Worm (Caenorhabditis elegans) whole organism, L1 larva: ENCODE results near the gene ZK892.3.

Source experiments
- C04F5.9 ChIP-seq: sonication (generic microtip); optimal IDR thresholded peaks from 2 replicates; lab custom pipeline; 2016; ENCODE audit warnings: missing genetic modification characterization, missing compliant biosample characterization
- C16A3.4 ChIP-seq: fragments of 150-350 bp; optimal IDR thresholded peaks from 2 replicates; lab custom pipeline; 2014; ENCODE audit warnings: missing biosample characterization, missing genetic modification characterization
- Y116A8C.19 ChIP-seq: sonication (generic microtip); optimal IDR thresholded peaks from 2 replicates; lab custom pipeline; 2016; ENCODE audit warnings: missing compliant biosample characterization, missing genetic modification characterization, borderline replicate concordance
- ama-1 ChIP-seq: fragments of 150-350 bp; optimal IDR thresholded peaks from 2 replicates; lab custom pipeline; 2014
- blmp-1 ChIP-seq: fragments of 150-350 bp; optimal IDR thresholded peaks from 2 replicates; lab custom pipeline; 2014; ENCODE audit warnings: missing biosample characterization, missing genetic modification characterization
- ceh-88 ChIP-seq: fragments of 200-800 bp; sonication (Bioruptor generic); IDR thresholded peaks from 2 replicates; pipeline ENCODE4 v1.3.6; 2022; ENCODE audit warnings: missing genetic modification characterization, missing compliant biosample characterization
- ceh-90 ChIP-seq: sonication (generic microtip); optimal IDR thresholded peaks from 2 replicates; lab custom pipeline; 2016; ENCODE audit warnings: missing genetic modification characterization, missing compliant biosample characterization
- ces-1 ChIP-seq: fragments of 150-350 bp; optimal IDR thresholded peaks from 2 replicates; lab custom pipeline; 2014; ENCODE audit warnings: missing biosample characterization, missing genetic modification reagents, missing genetic modification characterization
- dpl-1 ChIP-seq, 3 experiments: fragments of 150-350 bp in 2 of 3; sonication (generic microtip) in 1 of 3; optimal IDR thresholded peaks; 2 replicates each; lab custom pipeline; 2014 to 2017; ENCODE audit warnings: missing biosample characterization in 3 of 3, missing genetic modification characterization in 3 of 3, missing genetic modification reagents in 3 of 3
- egl-27 ChIP-seq, 2 experiments: fragments of 150-350 bp in 1 of 2; sonication (generic microtip); optimal IDR thresholded peaks; 3 replicates each; lab custom pipeline; 2017 to 2018; ENCODE audit warnings: missing biosample characterization in 2 of 2, missing genetic modification characterization in 2 of 2, missing genetic modification reagents in 2 of 2
- elt-3 ChIP-seq, 6 experiments: fragments of 150-350 bp in 1 of 6; sonication (generic microtip); optimal IDR thresholded peaks; 2 replicates each; lab custom pipeline; 2017 to 2018; ENCODE audit warnings: missing biosample characterization in 6 of 6, missing genetic modification characterization in 6 of 6, inconsistent platforms in 1 of 6
- fkh-8 ChIP-seq: sonication (generic microtip); optimal IDR thresholded peaks from 2 replicates; lab custom pipeline; 2016; ENCODE audit warnings: mild to moderate bottlenecking, missing genetic modification characterization, missing compliant biosample characterization
- hlh-4 ChIP-seq: sonication (generic microtip); optimal IDR thresholded peaks from 2 replicates; lab custom pipeline; 2016; ENCODE audit warnings: mild to moderate bottlenecking, missing genetic modification characterization, missing compliant biosample characterization
- hpl-2 ChIP-seq: fragments of 150-350 bp; optimal IDR thresholded peaks from 2 replicates; lab custom pipeline; 2014; ENCODE audit warnings: missing biosample characterization, missing genetic modification reagents, missing genetic modification characterization
- irx-1 ChIP-seq: sonication (generic microtip); optimal IDR thresholded peaks from 2 replicates; lab custom pipeline; 2016; ENCODE audit warnings: missing genetic modification characterization, missing compliant biosample characterization
- jun-1 ChIP-seq: fragments of 150-350 bp; optimal IDR thresholded peaks from 2 replicates; lab custom pipeline; 2014; ENCODE audit warnings: missing biosample characterization, missing genetic modification reagents, missing genetic modification characterization
- lin-14 ChIP-seq: fragments of 200-800 bp; sonication (Bioruptor generic); optimal IDR thresholded peaks from 2 replicates; lab custom pipeline; 2018; ENCODE audit warnings: mild to moderate bottlenecking, missing genetic modification characterization, moderate library complexity, missing compliant biosample characterization
- lir-3 ChIP-seq: sonication (generic microtip); optimal IDR thresholded peaks from 2 replicates; lab custom pipeline; 2016; ENCODE audit warnings: mild to moderate bottlenecking, missing genetic modification characterization, moderate library complexity, missing compliant biosample characterization; ENCODE audit not compliant: poor library complexity
- lsy-2 ChIP-seq, 2 experiments: fragments of 150-350 bp; optimal IDR thresholded peaks; 2 replicates each; lab custom pipeline; 2014; ENCODE audit warnings: missing biosample characterization in 2 of 2, missing genetic modification characterization in 2 of 2
- mdl-1 ChIP-seq, 2 experiments: fragments of 150-350 bp; optimal IDR thresholded peaks; 2 replicates each; lab custom pipeline; 2014 to 2017; ENCODE audit warnings: missing biosample characterization in 2 of 2, missing genetic modification characterization in 2 of 2, inconsistent platforms in 1 of 2
- mef-2 ChIP-seq: fragments of 150-350 bp; optimal IDR thresholded peaks from 2 replicates; lab custom pipeline; 2014; ENCODE audit warnings: missing biosample characterization, missing genetic modification characterization
- mep-1 ChIP-seq: fragments of 150-350 bp; optimal IDR thresholded peaks from 2 replicates; lab custom pipeline; 2014; ENCODE audit warnings: missing biosample characterization, missing genetic modification characterization
- nhr-11 ChIP-seq: fragments of 150-350 bp; optimal IDR thresholded peaks from 2 replicates; lab custom pipeline; 2014; ENCODE audit warnings: missing biosample characterization, missing genetic modification characterization
- nhr-12 ChIP-seq: sonication (generic microtip); optimal IDR thresholded peaks from 2 replicates; lab custom pipeline; 2017; ENCODE audit warnings: missing biosample characterization, missing genetic modification characterization
- nhr-19 ChIP-seq: fragments of 200-800 bp; sonication (Bioruptor generic); conservative IDR thresholded peaks from 2 replicates; pipeline ENCODE4 v1.3.6; 2022; ENCODE audit warnings: missing genetic modification characterization, missing compliant biosample characterization
- nhr-237 ChIP-seq: fragments of 150-350 bp; optimal IDR thresholded peaks from 2 replicates; lab custom pipeline; 2014; ENCODE audit warnings: missing biosample characterization, missing genetic modification characterization
- nhr-47 ChIP-seq: sonication (generic microtip); optimal IDR thresholded peaks from 2 replicates; lab custom pipeline; 2016; ENCODE audit warnings: mild to moderate bottlenecking, missing genetic modification characterization, moderate library complexity, missing compliant biosample characterization
- nhr-90 ChIP-seq: sonication (generic microtip); optimal IDR thresholded peaks from 2 replicates; lab custom pipeline; 2016; ENCODE audit warnings: mild to moderate bottlenecking, missing genetic modification characterization, missing compliant biosample characterization; ENCODE audit not compliant: poor library complexity
- pqm-1 ChIP-seq: sonication (generic microtip); optimal IDR thresholded peaks from 3 replicates; lab custom pipeline; 2017; ENCODE audit warnings: missing biosample characterization, missing genetic modification characterization
- rnt-1 ChIP-seq: sonication (generic microtip); optimal IDR thresholded peaks from 2 replicates; lab custom pipeline; 2016; ENCODE audit warnings: mild to moderate bottlenecking, missing genetic modification characterization, moderate library complexity, missing compliant biosample characterization
- snpc-4 ChIP-seq: fragments of 150-350 bp; optimal IDR thresholded peaks from 2 replicates; lab custom pipeline; 2014; ENCODE audit warnings: missing biosample characterization, missing genetic modification characterization
- sox-4 ChIP-seq: sonication (generic microtip); optimal IDR thresholded peaks from 2 replicates; lab custom pipeline; 2016; ENCODE audit warnings: missing genetic modification characterization, missing compliant biosample characterization
- swsn-7 ChIP-seq: sonication (generic microtip); optimal IDR thresholded peaks from 2 replicates; lab custom pipeline; 2016; ENCODE audit warnings: missing genetic modification characterization, missing compliant biosample characterization
- tbx-2 ChIP-seq: sonication (generic microtip); optimal IDR thresholded peaks from 2 replicates; lab custom pipeline; 2016; ENCODE audit warnings: missing genetic modification characterization, missing compliant biosample characterization
- tlp-1 ChIP-seq: fragments of 150-350 bp; optimal IDR thresholded peaks from 2 replicates; lab custom pipeline; 2014; ENCODE audit warnings: missing biosample characterization, missing genetic modification characterization
- unc-130 ChIP-seq: fragments of 150-350 bp; optimal IDR thresholded peaks from 2 replicates; lab custom pipeline; 2017; ENCODE audit warnings: missing biosample characterization, missing genetic modification characterization, inconsistent platforms
- unc-30 ChIP-seq: sonication (generic microtip); optimal IDR thresholded peaks from 2 replicates; lab custom pipeline; 2017; ENCODE audit warnings: missing biosample characterization, missing genetic modification characterization
- unc-62 ChIP-seq: fragments of 150-350 bp; optimal IDR thresholded peaks from 2 replicates; lab custom pipeline; 2014; ENCODE audit warnings: missing biosample characterization, missing genetic modification reagents, missing genetic modification characterization
- unc-86 ChIP-seq: sonication (generic microtip); optimal IDR thresholded peaks from 2 replicates; lab custom pipeline; 2016; ENCODE audit warnings: missing genetic modification characterization, missing compliant biosample characterization
- zip-4 ChIP-seq: fragments of 200-800 bp; sonication (Bioruptor generic); optimal IDR thresholded peaks from 2 replicates; lab custom pipeline; 2018; ENCODE audit warnings: mild to moderate bottlenecking, missing genetic modification characterization, moderate library complexity, missing compliant biosample characterization
- ztf-4 ChIP-seq: fragments of 150-350 bp; optimal IDR thresholded peaks from 2 replicates; lab custom pipeline; 2014; ENCODE audit warnings: missing biosample characterization, missing genetic modification characterization

The ZK892.3 gene

ce11 chrII:9974967-9975366, 26.7 kb upstream of the ZK892.3 start, which contains the start of gene aakg-5 (continued):
- TF ChIP-seq nhr-90 (tag; lab: Kevin White, UChicago) (peak; percentile 85), ces-1 (no peak), nhr-12 (tag; lab: Kevin White, UChicago) (no peak), mep-1 (peak; percentile 72), hpl-2 (GFP tag; lab: Kevin White, UChicago) (no peak), jun-1 (tag; lab: Kevin White, UChicago) (peak; percentile 72), ceh-90 (no peak), zip-4 (no peak), mef-2 (tag; lab: Kevin White, UChicago) (no peak), nhr-19 (GFP tag; lab: Robert Waterston, UW) (peak; percentile 82), C16A3.4 (peak; percentile 56), lin-14 (peak; percentile 96), ama-1 (lab: Kevin White, UChicago) (peak; percentile 17), dpl-1 (GFP tag; optimal IDR thresholded peaks at IDR 0.05; lab: Kevin White, UChicago) (peak; percentile 59 to 66 (median 62)), snpc-4 (peak; percentile 41), irx-1 (tag; lab: Kevin White, UChicago) (peak; percentile 66), swsn-7 (tag; lab: Kevin White, UChicago) (peak; percentile 90), unc-86 (tag; lab: Kevin White, UChicago) (peak; percentile 77), nhr-237 (peak; percentile 45), rnt-1 (peak; percentile 90), fkh-8 (peak; percentile 57), egl-27 (tag; optimal IDR thresholded peaks at IDR 0.05; lab: Kevin White, UChicago) (peak; percentile 28 to 72), Y116A8C.19 (no peak), blmp-1 (tag; lab: Kevin White, UChicago) (peak; percentile 86), sox-4 (tag; lab: Kevin White, UChicago) (no peak), mdl-1 (tag; optimal IDR thresholded peaks at IDR 0.05; lab: Kevin White, UChicago) (peak in 1 of 2 experiments; percentile 87), tlp-1 (tag; lab: Kevin White, UChicago) (no peak), ztf-4 (peak; percentile 63), pqm-1 (tag; lab: Kevin White, UChicago) (no peak), nhr-47 (peak; percentile 88), unc-30 (tag; lab: Kevin White, UChicago) (no peak), unc-130 (tag; lab: Kevin White, UChicago) (peak; percentile 54)
- TF ChIP-seq, all 84 proteins: peak for 49

ce11 chrII:9976405-9976804, 25.2 kb upstream of the ZK892.3 start, which contains the start of gene R53.8:
Gene R53.8 (plus strand): TSS chrII:9976705.
- TF ChIP-seq dpl-1 (GFP tag; optimal IDR thresholded peaks at IDR 0.05; lab: Kevin White, UChicago) (no peak), elt-3 (tag; optimal IDR thresholded peaks at IDR 0.05; lab: Kevin White, UChicago) (no peak), C04F5.9 (tag; lab: Kevin White, UChicago) (no peak), ceh-88 (GFP tag; lab: Robert Waterston, UW) (no peak), unc-62 (GFP tag; lab: Kevin White, UChicago) (no peak), lir-3 (tag; lab: Kevin White, UChicago) (no peak), nhr-237 (no peak), nhr-11 (tag; lab: Kevin White, UChicago) (no peak), nhr-12 (tag; lab: Kevin White, UChicago) (no peak), tlp-1 (tag; lab: Kevin White, UChicago) (no peak), hlh-4 (tag; lab: Kevin White, UChicago) (no peak), ama-1 (lab: Kevin White, UChicago) (no peak), unc-30 (tag; lab: Kevin White, UChicago) (no peak), tbx-2 (no peak), blmp-1 (tag; lab: Kevin White, UChicago) (no peak), lsy-2 (tag; optimal IDR thresholded peaks at IDR 0.05; lab: Kevin White, UChicago) (no peak)
